Worm (Caenorhabditis elegans) whole organism, L2 larva: ENCODE measurements around the gene twk-16.
A peak's percentile ranks its signal among the peaks of the same experiment; 100 is the strongest.

ENCODE experiments used
- dmd-4 ChIP-seq: sonication (generic microtip); optimal IDR thresholded peaks from 2 replicates; lab custom pipeline; 2017; ENCODE audit warnings: missing biosample characterization, missing genetic modification characterization
- egl-27 ChIP-seq: sonication (generic microtip); optimal IDR thresholded peaks from 3 replicates; lab custom pipeline; 2017; ENCODE audit warnings: missing biosample characterization, missing genetic modification reagents, missing genetic modification characterization
- elt-1 ChIP-seq: fragments of 150-350 bp; optimal IDR thresholded peaks from 2 replicates; lab custom pipeline; 2014; ENCODE audit warnings: missing biosample characterization, missing genetic modification characterization
- lsy-2 ChIP-seq, 2 experiments: fragments of 150-350 bp in 1 of 2; sonication (generic microtip) in 1 of 2; optimal IDR thresholded peaks; 2 replicates each; lab custom pipeline; 2014 to 2017; ENCODE audit warnings: missing biosample characterization in 2 of 2, missing genetic modification characterization in 2 of 2
- nhr-10 ChIP-seq: sonication (generic microtip); optimal IDR thresholded peaks from 2 replicates; lab custom pipeline; 2017; ENCODE audit warnings: missing biosample characterization, missing genetic modification characterization
- nhr-11 ChIP-seq: fragments of 150-350 bp; optimal IDR thresholded peaks from 2 replicates; lab custom pipeline; 2014; ENCODE audit warnings: missing biosample characterization, missing genetic modification characterization
- nhr-129 ChIP-seq: fragments of 150-350 bp; optimal IDR thresholded peaks from 2 replicates; lab custom pipeline; 2014; ENCODE audit warnings: missing biosample characterization, missing genetic modification characterization
- skn-1 ChIP-seq: sonication (generic microtip); optimal IDR thresholded peaks from 2 replicates; lab custom pipeline; 2017; ENCODE audit warnings: missing biosample characterization, missing genetic modification characterization
- unc-55 ChIP-seq: fragments of 150-350 bp; sonication (generic microtip); optimal IDR thresholded peaks from 3 replicates; lab custom pipeline; 2014; ENCODE audit warnings: missing biosample characterization, missing genetic modification reagents, missing genetic modification characterization
- unc-62 ChIP-seq: fragments of 150-350 bp; optimal IDR thresholded peaks from 2 replicates; lab custom pipeline; 2014; ENCODE audit warnings: missing biosample characterization, missing genetic modification reagents, missing genetic modification characterization
- zag-1 ChIP-seq: fragments of 150-350 bp; optimal IDR thresholded peaks from 2 replicates; lab custom pipeline; 2014; ENCODE audit warnings: missing biosample characterization, missing genetic modification characterization
- ztf-11 ChIP-seq: sonication (generic microtip); optimal IDR thresholded peaks from 2 replicates; lab custom pipeline; 2017; ENCODE audit warnings: missing biosample characterization, missing genetic modification characterization

DNA sequence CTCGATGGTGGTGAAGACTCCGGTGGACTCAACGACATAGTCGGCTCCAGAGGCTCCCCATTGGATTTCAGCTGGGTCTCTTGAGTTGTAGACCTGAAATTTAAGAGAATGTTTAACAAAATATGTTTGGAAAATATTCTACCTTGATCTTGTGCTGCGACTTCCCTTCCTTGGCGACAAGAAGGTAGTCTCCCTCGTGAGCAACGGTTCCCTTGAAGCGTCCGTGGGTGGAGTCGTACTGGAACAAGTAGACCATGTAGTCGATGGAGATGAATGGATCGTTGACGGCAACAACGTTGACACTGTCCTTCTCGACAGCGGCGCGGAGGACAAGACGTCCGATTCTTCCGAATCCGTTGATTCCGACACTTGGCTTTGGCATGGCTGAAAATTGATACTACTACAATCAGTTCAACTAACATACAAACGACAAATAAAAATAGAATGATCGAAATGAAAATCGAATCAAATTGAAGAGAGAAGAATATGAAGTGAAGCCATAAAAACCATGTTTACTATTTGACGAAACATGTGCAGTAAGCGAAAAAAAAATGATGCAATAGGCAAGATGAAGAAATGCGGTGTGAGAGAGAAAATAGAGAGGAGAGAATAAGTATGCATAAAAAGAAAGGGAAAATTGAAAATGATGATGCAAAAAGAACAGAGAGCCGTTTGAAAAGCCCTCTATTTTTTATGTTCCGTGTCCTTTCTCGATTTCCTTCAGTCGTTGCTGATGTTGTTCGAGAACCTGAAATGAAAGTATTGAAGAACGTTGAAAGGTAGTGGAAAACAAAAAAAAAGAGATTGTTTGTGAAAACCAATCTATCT, 33.6 kb downstream of the twk-16 start, which contains the start of gene gpd-2:
- TF ChIP-seq lsy-2 (tag; optimal IDR thresholded peaks at IDR 0.05; lab: Kevin White, UChicago) (peak in 1 of 2 experiments; percentile 37), egl-27 (tag; lab: Kevin White, UChicago) (no peak), ztf-11 (tag; lab: Kevin White, UChicago) (no peak), dmd-4 (tag; lab: Kevin White, UChicago) (no peak), nhr-10 (tag; lab: Kevin White, UChicago) (no peak), skn-1 (tag; lab: Kevin White, UChicago) (no peak), unc-55 (peak; percentile 74), zag-1 (tag; lab: Kevin White, UChicago) (no peak), unc-62 (GFP tag; lab: Kevin White, UChicago) (no peak), elt-1 (no peak), nhr-11 (tag; lab: Kevin White, UChicago) (no peak), nhr-129 (tag; lab: Kevin White, UChicago) (peak; percentile 99)
